Fruit fly (Drosophila melanogaster) whole organism, prepupa: ENCODE measurements around the gene escl.
A peak's percentile ranks its signal among the peaks of the same experiment; 100 is the strongest.

ENCODE experiments used
- CG10631 ChIP-seq: fragments of 200-800 bp; sonication (Bioruptor generic); optimal IDR thresholded peaks from 2 replicates; lab custom pipeline; 2016; ENCODE audit warnings: missing biosample characterization, missing genetic modification characterization
- CG10669 ChIP-seq: fragments of 200-800 bp; sonication (Bioruptor generic); optimal IDR thresholded peaks from 3 replicates; lab custom pipeline; 2018; ENCODE audit warnings: missing biosample characterization, mild to moderate bottlenecking, missing genetic modification characterization, moderate library complexity
- CG11762 ChIP-seq: fragments of 200-800 bp; sonication (Bioruptor generic); optimal IDR thresholded peaks from 3 replicates; lab custom pipeline; 2016; ENCODE audit warnings: missing biosample characterization, missing genetic modification characterization; ENCODE audit not compliant: insufficient read depth
- CG11902 ChIP-seq: fragments of 200-800 bp; sonication (Bioruptor generic); optimal IDR thresholded peaks from 3 replicates; lab custom pipeline; 2016; ENCODE audit warnings: missing biosample characterization, missing genetic modification characterization
- CG15336 ChIP-seq: fragments of 200-800 bp; sonication (Bioruptor generic); IDR thresholded peaks from 2 replicates; pipeline ENCODE4 v1.3.6; 2022; ENCODE audit warnings: missing biosample characterization, missing genetic modification characterization
- CG1621 ChIP-seq: fragments of 200-800 bp; sonication (Bioruptor generic); optimal IDR thresholded peaks from 3 replicates; lab custom pipeline; 2018; ENCODE audit warnings: missing biosample characterization, mild to moderate bottlenecking, missing genetic modification characterization
- CG16779 ChIP-seq: fragments of 200-800 bp; sonication (Bioruptor generic); optimal IDR thresholded peaks from 3 replicates; lab custom pipeline; 2017; ENCODE audit warnings: missing biosample characterization, mild to moderate bottlenecking, missing genetic modification characterization
- CG31627 ChIP-seq: fragments of 200-800 bp; sonication (Bioruptor generic); optimal IDR thresholded peaks from 3 replicates; lab custom pipeline; 2016; ENCODE audit warnings: missing biosample characterization, missing genetic modification characterization
- CG34406 ChIP-seq: fragments of 200-800 bp; sonication (Bioruptor generic); optimal IDR thresholded peaks from 3 replicates; lab custom pipeline; 2016; ENCODE audit warnings: missing biosample characterization, missing genetic modification characterization
- CG3919 ChIP-seq: fragments of 200-800 bp; sonication (Bioruptor generic); optimal IDR thresholded peaks from 3 replicates; lab custom pipeline; 2016; ENCODE audit warnings: missing biosample characterization, missing genetic modification characterization
- CG6276 ChIP-seq: fragments of 200-800 bp; sonication (Bioruptor generic); optimal IDR thresholded peaks from 2 replicates; lab custom pipeline; 2017; ENCODE audit warnings: missing biosample characterization, mild to moderate bottlenecking, missing genetic modification characterization
- CG6792 ChIP-seq: fragments of 200-800 bp; sonication (Bioruptor generic); optimal IDR thresholded peaks from 3 replicates; lab custom pipeline; 2016; ENCODE audit warnings: missing biosample characterization, missing genetic modification characterization
- CG7368 ChIP-seq: fragments of 200-800 bp; sonication (Bioruptor generic); optimal IDR thresholded peaks from 3 replicates; lab custom pipeline; 2016; ENCODE audit warnings: missing biosample characterization, missing genetic modification characterization
- CG8319 ChIP-seq: fragments of 200-800 bp; sonication (Bioruptor generic); optimal IDR thresholded peaks from 3 replicates; lab custom pipeline; 2016; ENCODE audit warnings: missing biosample characterization, missing genetic modification characterization
- CG8632 ChIP-seq: fragments of 200-800 bp; sonication (Bioruptor generic); optimal IDR thresholded peaks from 3 replicates; lab custom pipeline; 2016; ENCODE audit warnings: missing biosample characterization, missing genetic modification characterization
- CG9139 ChIP-seq: fragments of 200-800 bp; sonication (Bioruptor generic); optimal IDR thresholded peaks from 3 replicates; lab custom pipeline; 2017; ENCODE audit warnings: missing biosample characterization, mild to moderate bottlenecking, missing genetic modification characterization
- Eip75B ChIP-seq: fragments of 200-800 bp; sonication (Bioruptor generic); optimal IDR thresholded peaks from 3 replicates; lab custom pipeline; 2016; ENCODE audit warnings: missing biosample characterization, missing genetic modification characterization
- Eip78C ChIP-seq: fragments of 200-800 bp; sonication (Bioruptor generic); peaks from one replicate; lab custom pipeline; 2016; ENCODE audit warnings: missing biosample characterization, missing genetic modification characterization
- Eip93F ChIP-seq: fragments of 200-800 bp; sonication (Bioruptor generic); optimal IDR thresholded peaks from 2 replicates; lab custom pipeline; 2016; ENCODE audit warnings: missing biosample characterization, mild to moderate bottlenecking, missing genetic modification characterization
- Ets21C ChIP-seq: fragments of 200-800 bp; sonication (Bioruptor generic); optimal IDR thresholded peaks from 3 replicates; lab custom pipeline; 2016; ENCODE audit warnings: missing biosample characterization, missing genetic modification characterization
- Gug ChIP-seq: fragments of 200-800 bp; sonication (Bioruptor generic); IDR thresholded peaks from 2 replicates; pipeline ENCODE4 v1.3.6; 2022; ENCODE audit warnings: missing biosample characterization, missing genetic modification characterization
- Hr38 ChIP-seq: sonication (Bioruptor generic); optimal IDR thresholded peaks from 2 replicates; lab custom pipeline; 2016; ENCODE audit warnings: missing biosample characterization, missing genetic modification characterization
- Hr39 ChIP-seq: fragments of 200-800 bp; sonication (Bioruptor generic); optimal IDR thresholded peaks from 2 replicates; lab custom pipeline; 2016; ENCODE audit warnings: missing biosample characterization, missing genetic modification characterization
- Hr4 ChIP-seq: fragments of 200-800 bp; sonication (Bioruptor generic); optimal IDR thresholded peaks from 3 replicates; lab custom pipeline; 2016; ENCODE audit warnings: missing biosample characterization, missing genetic modification characterization
- Lpt ChIP-seq: fragments of 200-800 bp; sonication (Bioruptor generic); optimal IDR thresholded peaks from 3 replicates; lab custom pipeline; 2016; ENCODE audit warnings: missing biosample characterization, missing genetic modification characterization
- Met ChIP-seq: fragments of 200-800 bp; sonication (Bioruptor generic); optimal IDR thresholded peaks from 3 replicates; lab custom pipeline; 2016; ENCODE audit warnings: missing biosample characterization, missing genetic modification characterization
- Smox ChIP-seq: fragments of 200-800 bp; sonication (Bioruptor generic); optimal IDR thresholded peaks from 3 replicates; lab custom pipeline; 2016; ENCODE audit warnings: missing biosample characterization, missing genetic modification characterization
- Sox14 ChIP-seq: fragments of 200-800 bp; sonication (Bioruptor generic); optimal IDR thresholded peaks from 3 replicates; lab custom pipeline; 2016; ENCODE audit warnings: missing biosample characterization, missing genetic modification characterization
- Sox15 ChIP-seq: fragments of 200-800 bp; sonication (Bioruptor generic); optimal IDR thresholded peaks from 3 replicates; lab custom pipeline; 2016; ENCODE audit warnings: missing biosample characterization, missing genetic modification characterization
- achi ChIP-seq: fragments of 200-800 bp; sonication (Bioruptor generic); optimal IDR thresholded peaks from 3 replicates; lab custom pipeline; 2016; ENCODE audit warnings: missing biosample characterization, missing genetic modification characterization
- acj6 ChIP-seq: fragments of 200-800 bp; sonication (Bioruptor generic); optimal IDR thresholded peaks from 3 replicates; lab custom pipeline; 2016; ENCODE audit warnings: missing biosample characterization, missing genetic modification characterization
- cyc ChIP-seq: fragments of 200-800 bp; sonication (Bioruptor generic); optimal IDR thresholded peaks from 3 replicates; lab custom pipeline; 2016; ENCODE audit warnings: missing biosample characterization, missing genetic modification characterization
- dac ChIP-seq: fragments of 200-800 bp; sonication (Bioruptor generic); optimal IDR thresholded peaks from 2 replicates; lab custom pipeline; 2017; ENCODE audit warnings: missing biosample characterization, mild to moderate bottlenecking, missing genetic modification characterization
- dsx ChIP-seq: fragments of 200-800 bp; optimal IDR thresholded peaks from 3 replicates; lab custom pipeline; 2019; ENCODE audit warnings: missing biosample characterization, mild to moderate bottlenecking, missing genetic modification characterization, moderate library complexity; ENCODE audit not compliant: poor library complexity, severe bottlenecking
- eg ChIP-seq: fragments of 200-800 bp; sonication (Bioruptor generic); IDR thresholded peaks from 3 replicates; pipeline ENCODE4 v1.3.6; 2022; ENCODE audit warnings: missing biosample characterization, missing genetic modification characterization
- esn ChIP-seq: fragments of 200-800 bp; sonication (Bioruptor generic); optimal IDR thresholded peaks from 2 replicates; lab custom pipeline; 2016; ENCODE audit warnings: missing biosample characterization, mild to moderate bottlenecking, missing genetic modification characterization, moderate library complexity
- fd59A ChIP-seq: fragments of 200-800 bp; sonication (Bioruptor generic); optimal IDR thresholded peaks from 2 replicates; lab custom pipeline; 2017; ENCODE audit warnings: missing biosample characterization, mild to moderate bottlenecking, missing genetic modification characterization, missing genetic modification reagents
- fd85E ChIP-seq: fragments of 200-800 bp; sonication (Bioruptor generic); optimal IDR thresholded peaks from 3 replicates; lab custom pipeline; 2016; ENCODE audit warnings: missing biosample characterization, missing genetic modification characterization
- fkh ChIP-seq: fragments of 200-800 bp; sonication (Bioruptor generic); optimal IDR thresholded peaks from 3 replicates; lab custom pipeline; 2017; ENCODE audit warnings: missing biosample characterization, mild to moderate bottlenecking, missing genetic modification characterization, moderate library complexity
- lz ChIP-seq: fragments of 200-800 bp; sonication (Bioruptor generic); optimal IDR thresholded peaks from 3 replicates; lab custom pipeline; 2016; ENCODE audit warnings: missing biosample characterization, missing genetic modification characterization
- net ChIP-seq: fragments of 200-800 bp; sonication (Bioruptor generic); optimal IDR thresholded peaks from 3 replicates; lab custom pipeline; 2016; ENCODE audit warnings: missing biosample characterization, missing genetic modification characterization
- pdm3 ChIP-seq: fragments of 200-800 bp; sonication (Bioruptor generic); optimal IDR thresholded peaks from 3 replicates; lab custom pipeline; 2016; ENCODE audit warnings: missing biosample characterization, missing genetic modification characterization
- spab ChIP-seq: fragments of 200-800 bp; sonication (Bioruptor generic); optimal IDR thresholded peaks from 2 replicates; lab custom pipeline; 2017; ENCODE audit warnings: missing biosample characterization, mild to moderate bottlenecking, missing genetic modification characterization, missing genetic modification reagents
- svp ChIP-seq: fragments of 200-800 bp; sonication (Bioruptor generic); peaks from one replicate; lab custom pipeline; 2016; ENCODE audit warnings: missing biosample characterization, missing genetic modification characterization
- vri ChIP-seq: fragments of 200-800 bp; sonication (Bioruptor generic); optimal IDR thresholded peaks from 3 replicates; lab custom pipeline; 2016; ENCODE audit warnings: missing biosample characterization, mild to moderate bottlenecking, missing genetic modification characterization

Gene escl

DNA sequence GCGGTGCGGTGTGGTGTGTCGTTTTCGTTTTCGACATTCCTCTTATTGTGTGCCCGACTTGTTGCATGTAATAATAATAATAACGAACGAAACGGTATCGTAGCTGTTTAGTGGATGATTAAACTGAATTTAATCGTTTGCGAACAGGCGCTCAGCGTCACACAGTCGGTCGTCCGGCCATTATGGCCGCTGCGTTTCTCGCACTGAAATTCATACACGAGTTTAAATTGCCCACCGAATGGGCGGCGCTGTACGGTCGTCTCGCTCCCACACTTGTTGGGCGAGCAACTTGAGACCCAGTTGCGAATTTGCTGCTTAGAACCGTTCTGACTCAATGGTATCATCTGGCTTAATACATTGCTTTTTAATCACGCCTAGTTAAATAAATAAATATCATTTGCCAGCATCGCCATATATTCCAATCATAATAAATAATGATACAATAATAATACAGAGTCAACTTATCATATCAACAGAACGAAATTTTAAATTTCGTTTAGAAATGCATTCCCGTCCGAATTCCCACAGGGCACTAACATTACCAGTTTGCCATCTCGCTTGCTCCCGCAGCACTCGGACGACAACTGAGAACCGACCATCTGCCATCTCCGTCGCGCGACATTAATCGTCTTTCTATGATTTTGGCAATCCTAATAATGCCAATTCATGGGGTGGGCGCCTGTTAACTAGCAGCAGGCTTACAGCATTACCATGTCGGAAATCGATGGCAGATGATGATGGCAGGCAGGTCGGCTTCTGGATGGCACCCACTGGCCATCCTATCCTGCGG, 20.3 kb downstream of the escl start (continued):
- peak; percentile 97 for TF ChIP-seq Eip78C (GFP tag; lab: Kevin White, UChicago)
- TF ChIP-seq vri = no peak
- peak; percentile 90 for TF ChIP-seq CG3919 (GFP tag; lab: Kevin White, UChicago)
- TF ChIP-seq Sox14 (GFP tag; lab: Kevin White, UChicago) = peak; percentile 90
- peak; percentile 80 for TF ChIP-seq Hr39 (GFP tag; lab: Kevin White, UChicago)
- TF ChIP-seq Eip75B (GFP tag; lab: Kevin White, UChicago) = peak; percentile 84
- peak; percentile 89 for TF ChIP-seq pdm3 (GFP tag; lab: Kevin White, UChicago)
- peak; percentile 87 for TF ChIP-seq CG11902
- TF ChIP-seq Eip93F (GFP tag; lab: Kevin White, UChicago) = no peak
- TF ChIP-seq acj6 (GFP tag; lab: Kevin White, UChicago) = peak; percentile 90

DNA sequence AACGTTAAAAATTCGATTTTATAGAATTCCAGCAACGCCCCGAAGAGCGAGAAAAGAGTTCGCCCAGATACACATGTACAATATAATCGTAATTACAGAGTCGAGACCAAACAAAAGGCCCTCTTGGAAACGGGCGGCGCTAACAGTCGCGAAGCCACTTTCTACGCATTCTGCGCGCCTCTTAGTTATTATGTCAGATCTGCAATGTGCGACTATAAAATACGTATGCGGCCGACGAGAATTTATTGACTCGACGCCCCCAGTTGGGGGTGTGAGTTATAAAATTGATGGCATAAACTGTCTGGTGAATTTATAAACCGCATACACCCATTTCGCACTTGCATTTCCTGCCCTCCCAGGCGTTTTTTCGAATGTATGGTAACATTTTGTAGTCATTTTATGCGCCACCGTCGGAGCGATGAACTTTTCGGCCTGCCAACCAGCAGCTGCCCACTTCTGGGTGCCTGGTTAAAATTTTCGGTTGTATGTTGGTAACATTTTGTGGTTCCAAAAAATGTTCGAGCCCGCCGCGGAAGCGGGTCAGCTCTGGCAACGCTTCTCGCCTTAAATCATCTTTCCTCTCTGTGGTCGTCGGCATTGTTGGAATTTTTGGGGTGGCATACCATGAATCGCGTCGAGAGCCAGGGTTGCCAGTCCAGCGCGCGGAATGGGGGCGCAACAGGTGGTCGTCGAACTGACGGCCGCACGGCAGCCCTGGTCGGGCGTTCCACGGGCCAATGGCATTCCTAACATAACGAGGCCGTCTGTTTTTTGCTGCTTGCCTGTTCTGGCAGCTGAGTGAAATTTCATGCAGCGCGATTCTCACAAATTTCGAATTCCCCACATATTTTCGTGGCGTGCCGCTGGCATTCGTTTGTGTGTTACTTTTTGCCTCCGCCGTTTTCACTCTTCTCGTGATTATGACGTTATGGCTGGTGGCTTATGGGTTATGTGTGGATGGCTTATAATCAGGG, 21.2 kb downstream of the escl start:
- TF ChIP-seq CG3919 (GFP tag; lab: Kevin White, UChicago) (peak; percentile 84), Met (GFP tag; lab: Kevin White, UChicago) (peak; percentile 85), svp (GFP tag; lab: Kevin White, UChicago) (peak; percentile 100), Gug (GFP tag; lab: Robert Waterston, UW) (no peak), CG8319 (peak; percentile 40), Eip78C (GFP tag; lab: Kevin White, UChicago) (peak; percentile 86), CG8632 (GFP tag; lab: Kevin White, UChicago) (no peak), dsx (GFP tag; lab: Kevin White, UChicago) (peak; percentile 92), vri (no peak), spab (GFP tag; lab: Kevin White, UChicago) (peak; percentile 68), CG6792 (GFP tag; lab: Kevin White, UChicago) (peak; percentile 73), CG6276 (GFP tag; lab: Kevin White, UChicago) (peak; percentile 39), CG10669 (GFP tag; lab: Kevin White, UChicago) (peak; percentile 59), CG9139 (GFP tag; lab: Kevin White, UChicago) (peak; percentile 56), Sox15 (GFP tag; lab: Kevin White, UChicago) (no peak), Sox14 (GFP tag; lab: Kevin White, UChicago) (peak; percentile 71), CG31627 (peak; percentile 73), CG15336 (GFP tag; lab: Robert Waterston, UW) (no peak), CG11902 (peak; percentile 31), Hr39 (GFP tag; lab: Kevin White, UChicago) (peak; percentile 71), fd85E (GFP tag; lab: Kevin White, UChicago) (no peak), Smox (GFP tag; lab: Kevin White, UChicago) (peak; percentile 73), CG7368 (GFP tag; lab: Kevin White, UChicago) (peak; percentile 60), CG16779 (tag; lab: Kevin White, UChicago) (peak; percentile 53), Ets21C (GFP tag; lab: Kevin White, UChicago) (peak; percentile 61), CG11762 (GFP tag; lab: Kevin White, UChicago) (peak; percentile 21), Lpt (GFP tag; lab: Kevin White, UChicago) (peak; percentile 54), Hr38 (GFP tag; lab: Kevin White, UChicago) (no peak), acj6 (GFP tag; lab: Kevin White, UChicago) (peak; percentile 22), dac (peak; percentile 27), lz (GFP tag; lab: Kevin White, UChicago) (peak; percentile 82), cyc (GFP tag; lab: Kevin White, UChicago) (peak; percentile 87), fd59A (GFP tag; lab: Kevin White, UChicago) (peak; percentile 41), esn (GFP tag; lab: Kevin White, UChicago) (peak; percentile 82), net (GFP tag; lab: Kevin White, UChicago) (peak; percentile 89), CG10631 (GFP tag; lab: Kevin White, UChicago) (no peak), CG1621 (peak; percentile 82), achi (peak; percentile 36), Hr4 (GFP tag; lab: Kevin White, UChicago) (peak; percentile 57), eg (GFP tag; lab: Robert Waterston, UW) (no peak), CG34406 (GFP tag; lab: Kevin White, UChicago) (peak; percentile 29), fkh (GFP tag; lab: Kevin White, UChicago) (peak; percentile 85), Eip93F (GFP tag; lab: Kevin White, UChicago) (no peak)
